Fruit fly (Drosophila melanogaster) whole organism, prepupa: ENCODE measurements around the gene cdi.

Source experiments
- Blimp-1 ChIP-seq: fragments of 200-800 bp; sonication (Bioruptor generic); optimal IDR thresholded peaks from 3 replicates; lab custom pipeline; 2017; ENCODE audit warnings: missing biosample characterization, missing genetic modification characterization, mild to moderate bottlenecking, moderate library complexity, missing genetic modification reagents
- CG11294 ChIP-seq: fragments of 200-800 bp; sonication (Bioruptor generic); IDR thresholded peaks from 2 replicates; pipeline ENCODE4 v1.3.6; 2022; ENCODE audit warnings: missing biosample characterization, missing genetic modification characterization
- CG15336 ChIP-seq: fragments of 200-800 bp; sonication (Bioruptor generic); IDR thresholded peaks from 2 replicates; pipeline ENCODE4 v1.3.6; 2022; ENCODE audit warnings: missing biosample characterization, missing genetic modification characterization
- CG1621 ChIP-seq: fragments of 200-800 bp; sonication (Bioruptor generic); optimal IDR thresholded peaks from 3 replicates; lab custom pipeline; 2018; ENCODE audit warnings: missing biosample characterization, mild to moderate bottlenecking, missing genetic modification characterization
- CG32006 ChIP-seq: fragments of 200-800 bp; sonication (Bioruptor generic); optimal IDR thresholded peaks from 3 replicates; lab custom pipeline; 2017; ENCODE audit warnings: missing biosample characterization, mild to moderate bottlenecking, missing genetic modification characterization
- CG3919 ChIP-seq: fragments of 200-800 bp; sonication (Bioruptor generic); optimal IDR thresholded peaks from 3 replicates; lab custom pipeline; 2016; ENCODE audit warnings: missing biosample characterization, missing genetic modification characterization
- CG4318 ChIP-seq: fragments of 200-800 bp; sonication (Bioruptor generic); optimal IDR thresholded peaks from 3 replicates; lab custom pipeline; 2017; ENCODE audit warnings: missing biosample characterization, mild to moderate bottlenecking, missing genetic modification characterization
- CG6163 ChIP-seq: fragments of 200-800 bp; sonication (Bioruptor generic); IDR thresholded peaks from 3 replicates; pipeline ENCODE4 v1.3.6; 2022; ENCODE audit warnings: missing biosample characterization, missing genetic modification characterization
- CG6276 ChIP-seq: fragments of 200-800 bp; sonication (Bioruptor generic); optimal IDR thresholded peaks from 2 replicates; lab custom pipeline; 2017; ENCODE audit warnings: missing biosample characterization, mild to moderate bottlenecking, missing genetic modification characterization
- CG6808 ChIP-seq: fragments of 200-800 bp; sonication (Bioruptor generic); optimal IDR thresholded peaks from 3 replicates; lab custom pipeline; 2017; ENCODE audit warnings: missing biosample characterization, missing genetic modification characterization, mild to moderate bottlenecking, moderate library complexity, missing genetic modification reagents
- CG6854 ChIP-seq: fragments of 200-800 bp; sonication (Bioruptor generic); optimal IDR thresholded peaks from 2 replicates; lab custom pipeline; 2017; ENCODE audit warnings: missing biosample characterization, mild to moderate bottlenecking, missing genetic modification characterization
- CG7368 ChIP-seq: fragments of 200-800 bp; sonication (Bioruptor generic); optimal IDR thresholded peaks from 3 replicates; lab custom pipeline; 2016; ENCODE audit warnings: missing biosample characterization, missing genetic modification characterization
- CG8319 ChIP-seq: fragments of 200-800 bp; sonication (Bioruptor generic); optimal IDR thresholded peaks from 3 replicates; lab custom pipeline; 2016; ENCODE audit warnings: missing biosample characterization, missing genetic modification characterization
- CG8632 ChIP-seq: fragments of 200-800 bp; sonication (Bioruptor generic); optimal IDR thresholded peaks from 3 replicates; lab custom pipeline; 2016; ENCODE audit warnings: missing biosample characterization, missing genetic modification characterization
- CG9139 ChIP-seq: fragments of 200-800 bp; sonication (Bioruptor generic); optimal IDR thresholded peaks from 3 replicates; lab custom pipeline; 2017; ENCODE audit warnings: missing biosample characterization, mild to moderate bottlenecking, missing genetic modification characterization
- Eip75B ChIP-seq: fragments of 200-800 bp; sonication (Bioruptor generic); optimal IDR thresholded peaks from 3 replicates; lab custom pipeline; 2016; ENCODE audit warnings: missing biosample characterization, missing genetic modification characterization
- Eip78C ChIP-seq: fragments of 200-800 bp; sonication (Bioruptor generic); peaks from one replicate; lab custom pipeline; 2016; ENCODE audit warnings: missing biosample characterization, missing genetic modification characterization
- Eip93F ChIP-seq: fragments of 200-800 bp; sonication (Bioruptor generic); optimal IDR thresholded peaks from 2 replicates; lab custom pipeline; 2016; ENCODE audit warnings: missing biosample characterization, mild to moderate bottlenecking, missing genetic modification characterization
- Ets21C ChIP-seq: fragments of 200-800 bp; sonication (Bioruptor generic); optimal IDR thresholded peaks from 3 replicates; lab custom pipeline; 2016; ENCODE audit warnings: missing biosample characterization, missing genetic modification characterization
- Ets96B ChIP-seq: fragments of 200-800 bp; optimal IDR thresholded peaks from 2 replicates; lab custom pipeline; 2019; ENCODE audit warnings: missing biosample characterization, mild to moderate bottlenecking, missing genetic modification characterization, moderate library complexity
- Gug ChIP-seq: fragments of 200-800 bp; sonication (Bioruptor generic); IDR thresholded peaks from 2 replicates; pipeline ENCODE4 v1.3.6; 2022; ENCODE audit warnings: missing biosample characterization, missing genetic modification characterization
- Hr38 ChIP-seq: sonication (Bioruptor generic); optimal IDR thresholded peaks from 2 replicates; lab custom pipeline; 2016; ENCODE audit warnings: missing biosample characterization, missing genetic modification characterization
- Hr39 ChIP-seq: fragments of 200-800 bp; sonication (Bioruptor generic); optimal IDR thresholded peaks from 2 replicates; lab custom pipeline; 2016; ENCODE audit warnings: missing biosample characterization, missing genetic modification characterization
- Hr4 ChIP-seq: fragments of 200-800 bp; sonication (Bioruptor generic); optimal IDR thresholded peaks from 3 replicates; lab custom pipeline; 2016; ENCODE audit warnings: missing biosample characterization, missing genetic modification characterization
- Lpt ChIP-seq: fragments of 200-800 bp; sonication (Bioruptor generic); optimal IDR thresholded peaks from 3 replicates; lab custom pipeline; 2016; ENCODE audit warnings: missing biosample characterization, missing genetic modification characterization
- Met ChIP-seq: fragments of 200-800 bp; sonication (Bioruptor generic); optimal IDR thresholded peaks from 3 replicates; lab custom pipeline; 2016; ENCODE audit warnings: missing biosample characterization, missing genetic modification characterization
- OdsH ChIP-seq: fragments of 200-800 bp; sonication (Bioruptor generic); optimal IDR thresholded peaks from 3 replicates; lab custom pipeline; 2016; ENCODE audit warnings: missing biosample characterization, missing genetic modification characterization
- Smox ChIP-seq: fragments of 200-800 bp; sonication (Bioruptor generic); optimal IDR thresholded peaks from 3 replicates; lab custom pipeline; 2016; ENCODE audit warnings: missing biosample characterization, missing genetic modification characterization
- Sox14 ChIP-seq: fragments of 200-800 bp; sonication (Bioruptor generic); optimal IDR thresholded peaks from 3 replicates; lab custom pipeline; 2016; ENCODE audit warnings: missing biosample characterization, missing genetic modification characterization
- cyc ChIP-seq: fragments of 200-800 bp; sonication (Bioruptor generic); optimal IDR thresholded peaks from 3 replicates; lab custom pipeline; 2016; ENCODE audit warnings: missing biosample characterization, missing genetic modification characterization
- dac ChIP-seq: fragments of 200-800 bp; sonication (Bioruptor generic); optimal IDR thresholded peaks from 2 replicates; lab custom pipeline; 2017; ENCODE audit warnings: missing biosample characterization, mild to moderate bottlenecking, missing genetic modification characterization
- dsx ChIP-seq: fragments of 200-800 bp; optimal IDR thresholded peaks from 3 replicates; lab custom pipeline; 2019; ENCODE audit warnings: missing biosample characterization, mild to moderate bottlenecking, missing genetic modification characterization, moderate library complexity; ENCODE audit not compliant: poor library complexity, severe bottlenecking
- eg ChIP-seq: fragments of 200-800 bp; sonication (Bioruptor generic); IDR thresholded peaks from 3 replicates; pipeline ENCODE4 v1.3.6; 2022; ENCODE audit warnings: missing biosample characterization, missing genetic modification characterization
- esn ChIP-seq: fragments of 200-800 bp; sonication (Bioruptor generic); optimal IDR thresholded peaks from 2 replicates; lab custom pipeline; 2016; ENCODE audit warnings: missing biosample characterization, mild to moderate bottlenecking, missing genetic modification characterization, moderate library complexity
- fd59A ChIP-seq: fragments of 200-800 bp; sonication (Bioruptor generic); optimal IDR thresholded peaks from 2 replicates; lab custom pipeline; 2017; ENCODE audit warnings: missing biosample characterization, mild to moderate bottlenecking, missing genetic modification characterization, missing genetic modification reagents
- fkh ChIP-seq: fragments of 200-800 bp; sonication (Bioruptor generic); optimal IDR thresholded peaks from 3 replicates; lab custom pipeline; 2017; ENCODE audit warnings: missing biosample characterization, mild to moderate bottlenecking, missing genetic modification characterization, moderate library complexity
- lz ChIP-seq: fragments of 200-800 bp; sonication (Bioruptor generic); optimal IDR thresholded peaks from 3 replicates; lab custom pipeline; 2016; ENCODE audit warnings: missing biosample characterization, missing genetic modification characterization
- net ChIP-seq: fragments of 200-800 bp; sonication (Bioruptor generic); optimal IDR thresholded peaks from 3 replicates; lab custom pipeline; 2016; ENCODE audit warnings: missing biosample characterization, missing genetic modification characterization
- salr ChIP-seq, 2 experiments: fragments of 200-800 bp; sonication (Bioruptor generic); optimal IDR thresholded peaks; 3 replicates each; lab custom pipeline; 2016 to 2018; ENCODE audit warnings: missing biosample characterization in 2 of 2, missing genetic modification characterization in 2 of 2, mild to moderate bottlenecking in 1 of 2
- spab ChIP-seq: fragments of 200-800 bp; sonication (Bioruptor generic); optimal IDR thresholded peaks from 2 replicates; lab custom pipeline; 2017; ENCODE audit warnings: missing biosample characterization, mild to moderate bottlenecking, missing genetic modification characterization, missing genetic modification reagents
- ss ChIP-seq, 2 experiments: fragments of 200-800 bp; sonication (Bioruptor generic); optimal IDR thresholded peaks; 2 replicates in 1 of 2; 3 replicates in 1 of 2; lab custom pipeline; 2017 to 2018; ENCODE audit warnings: mild to moderate bottlenecking in 2 of 2, missing biosample characterization in 2 of 2, missing genetic modification characterization in 2 of 2, moderate library complexity in 1 of 2
- svp ChIP-seq: fragments of 200-800 bp; sonication (Bioruptor generic); peaks from one replicate; lab custom pipeline; 2016; ENCODE audit warnings: missing biosample characterization, missing genetic modification characterization
- topi ChIP-seq: fragments of 200-800 bp; sonication (Bioruptor generic); optimal IDR thresholded peaks from 3 replicates; lab custom pipeline; 2016; ENCODE audit warnings: missing biosample characterization, missing genetic modification characterization
- vri ChIP-seq: fragments of 200-800 bp; sonication (Bioruptor generic); optimal IDR thresholded peaks from 3 replicates; lab custom pipeline; 2016; ENCODE audit warnings: missing biosample characterization, mild to moderate bottlenecking, missing genetic modification characterization

The cdi gene

dm6 chr3R:19096299-19097048, 2.4 kb upstream of the cdi start, which contains the start of gene CG6040 (continued):
- TF ChIP-seq Sox14 (GFP tag; lab: Kevin White, UChicago) (peak; percentile 41), lz (GFP tag; lab: Kevin White, UChicago) (peak; percentile 5), CG8319 (GFP tag; lab: Kevin White, UChicago) (no peak), vri (GFP tag; lab: Kevin White, UChicago) (peak; percentile 5), ss (GFP tag; optimal IDR thresholded peaks at IDR 0.05; lab: Kevin White, UChicago) (peak; percentile 26 to 82), Eip78C (GFP tag; lab: Kevin White, UChicago) (peak; percentile 79), CG15336 (peak; percentile 66; the same call in 1 of the 2 replicates), dsx (GFP tag; lab: Kevin White, UChicago) (peak; percentile 93), CG6808 (peak; percentile 1), Lpt (GFP tag; lab: Kevin White, UChicago) (no peak), CG8632 (GFP tag; lab: Kevin White, UChicago) (no peak), CG1621 (peak; percentile 41), spab (GFP tag; lab: Kevin White, UChicago) (no peak), esn (GFP tag; lab: Kevin White, UChicago) (peak; percentile 9)

- TF ChIP-seq Eip78C (GFP tag; lab: Kevin White, UChicago) (peak; percentile 64), Hr38 (GFP tag; lab: Kevin White, UChicago) (no peak), Sox14 (GFP tag; lab: Kevin White, UChicago) (peak; percentile 14), CG6854 (GFP tag; lab: Kevin White, UChicago) (no peak), fkh (peak; percentile 22), CG6163 (GFP tag; lab: Robert Waterston, UW) (no peak), CG4318 (GFP tag; lab: Kevin White, UChicago) (no peak), esn (GFP tag; lab: Kevin White, UChicago) (peak; percentile 20), CG32006 (no peak), CG6276 (no peak), dac (no peak), CG8319 (GFP tag; lab: Kevin White, UChicago) (no peak), CG7368 (GFP tag; lab: Kevin White, UChicago) (no peak), topi (GFP tag; lab: Kevin White, UChicago) (no peak), Ets96B (no peak), CG1621 (no peak), vri (GFP tag; lab: Kevin White, UChicago) (peak; percentile 92), eg (GFP tag; lab: Robert Waterston, UW) (no peak)
These were observed 839 bp upstream of the cdi start, which contains the start of the genes mRpL55 and ATPsynD for dm6 chr3R:19094799-19095418. Gene mRpL55, minus strand, starts transcription at chr3R:19094905. Gene ATPsynD, plus strand, starts transcription at chr3R:19095000.

- TF ChIP-seq CG3919 (peak; percentile 17), Met (GFP tag; lab: Kevin White, UChicago) (peak; percentile 18), CG6854 (GFP tag; lab: Kevin White, UChicago) (no peak), Hr39 (GFP tag; lab: Kevin White, UChicago) (peak; percentile 40), Lpt (GFP tag; lab: Kevin White, UChicago) (no peak), CG11294 (GFP tag; lab: Robert Waterston, UW) (no peak), Hr38 (GFP tag; lab: Kevin White, UChicago) (no peak), Hr4 (GFP tag; lab: Kevin White, UChicago) (no peak), svp (GFP tag; lab: Kevin White, UChicago) (peak; percentile 83), salr (GFP tag; optimal IDR thresholded peaks at IDR 0.05; lab: Kevin White, UChicago) (peak in 1 of 2 experiments; percentile 32), Smox (GFP tag; lab: Kevin White, UChicago) (no peak), cyc (peak; percentile 28), CG9139 (no peak), topi (GFP tag; lab: Kevin White, UChicago) (peak; percentile 12), dsx (GFP tag; lab: Kevin White, UChicago) (no peak), Ets21C (GFP tag; lab: Kevin White, UChicago) (no peak), Eip93F (no peak), Blimp-1 (GFP tag; lab: Kevin White, UChicago) (no peak), fd59A (GFP tag; lab: Kevin White, UChicago) (no peak), OdsH (peak; percentile 3), CG1621 (no peak), net (GFP tag; lab: Kevin White, UChicago) (peak; percentile 8), Eip75B (GFP tag; lab: Kevin White, UChicago) (peak; percentile 28), Gug (GFP tag; lab: Robert Waterston, UW) (no peak)
These were observed 800 bp downstream of the cdi start for dm6 chr3R:19093127-19093812.
